Fruit fly (Drosophila melanogaster) whole organism, embryonic: Measurements from ENCODE around the gene CG13096.

Source experiments
- B-H1 ChIP-seq: fragments of 200-800 bp; sonication (Bioruptor generic); IDR thresholded peaks from 3 replicates; pipeline ENCODE4 v1.3.6; 2022; ENCODE audit warnings: missing biosample characterization, missing genetic modification characterization
- CG11560 ChIP-seq: fragments of 200-800 bp; sonication (Bioruptor generic); IDR thresholded peaks from 3 replicates; pipeline ENCODE4 v1.3.6; 2022; ENCODE audit warnings: missing biosample characterization, missing genetic modification characterization
- CG12391 ChIP-seq: fragments of 200-800 bp; sonication (Bioruptor generic); optimal IDR thresholded peaks from 3 replicates; lab custom pipeline; 2018; ENCODE audit warnings: missing biosample characterization, mild to moderate bottlenecking, missing genetic modification characterization, moderate library complexity
- CG13296 ChIP-seq: fragments of 200-800 bp; sonication (Bioruptor generic); optimal IDR thresholded peaks from 3 replicates; lab custom pipeline; 2018; ENCODE audit warnings: missing biosample characterization, mild to moderate bottlenecking, missing genetic modification characterization
- CG13775 ChIP-seq: fragments of 200-800 bp; sonication (Bioruptor generic); optimal IDR thresholded peaks from 3 replicates; lab custom pipeline; 2017; ENCODE audit warnings: missing biosample characterization, mild to moderate bottlenecking, missing genetic modification characterization
- CG18262 ChIP-seq: fragments of 200-800 bp; optimal IDR thresholded peaks from 3 replicates; lab custom pipeline; 2019; ENCODE audit warnings: missing biosample characterization, mild to moderate bottlenecking, missing genetic modification characterization, moderate library complexity
- CG1832 ChIP-seq: fragments of 200-800 bp; sonication (Bioruptor generic); optimal IDR thresholded peaks from 2 replicates; lab custom pipeline; 2017; ENCODE audit warnings: missing biosample characterization, mild to moderate bottlenecking, missing genetic modification characterization, inconsistent platforms
- CG2199 ChIP-seq: fragments of 200-800 bp; sonication (Bioruptor generic); IDR thresholded peaks from 3 replicates; pipeline ENCODE4 v1.3.6; 2022; ENCODE audit warnings: missing biosample characterization, missing genetic modification characterization
- CG4617 ChIP-seq: fragments of 200-800 bp; sonication (Bioruptor generic); optimal IDR thresholded peaks from 3 replicates; lab custom pipeline; 2016; ENCODE audit warnings: missing biosample characterization, missing genetic modification characterization, borderline replicate concordance
- CG6175 ChIP-seq: fragments of 200-800 bp; sonication (Bioruptor generic); IDR thresholded peaks from 3 replicates; pipeline ENCODE4 v1.3.6; 2022; ENCODE audit warnings: missing biosample characterization, missing genetic modification characterization
- CG6689 ChIP-seq: fragments of 200-800 bp; sonication (Bioruptor generic); IDR thresholded peaks from 2 replicates; pipeline ENCODE4 v1.3.6; 2022; ENCODE audit warnings: missing biosample characterization, missing genetic modification characterization
- CG7372 ChIP-seq: fragments of 200-800 bp; sonication (Bioruptor generic); IDR thresholded peaks from 2 replicates; pipeline ENCODE4 v1.3.6; 2022; ENCODE audit warnings: missing biosample characterization, missing genetic modification characterization
- CG8281 ChIP-seq: fragments of 200-800 bp; sonication (Bioruptor generic); optimal IDR thresholded peaks from 2 replicates; lab custom pipeline; 2018; ENCODE audit warnings: missing biosample characterization, mild to moderate bottlenecking, missing genetic modification characterization, moderate library complexity
- CG8944 ChIP-seq: fragments of 200-800 bp; sonication (Bioruptor generic); optimal IDR thresholded peaks from 3 replicates; lab custom pipeline; 2016; ENCODE audit warnings: missing biosample characterization, missing genetic modification characterization
- CG9797 ChIP-seq: fragments of 200-800 bp; sonication (Bioruptor generic); optimal IDR thresholded peaks from 3 replicates; lab custom pipeline; 2018; ENCODE audit warnings: missing biosample characterization, mild to moderate bottlenecking, missing genetic modification characterization
- Chrac-16 ChIP-seq: fragments of 200-800 bp; sonication (Bioruptor generic); optimal IDR thresholded peaks from 3 replicates; lab custom pipeline; 2016; ENCODE audit warnings: missing biosample characterization, missing genetic modification characterization
- Dfd ChIP-seq, 2 experiments: fragments of >200 bp; optimal IDR thresholded peaks; 2 replicates each; lab custom pipeline; 2017; ENCODE audit warnings: missing biosample characterization in 2 of 2, missing genetic modification characterization in 2 of 2
- ERR ChIP-seq: fragments of 200-800 bp; sonication (Bioruptor generic); optimal IDR thresholded peaks from 2 replicates; lab custom pipeline; 2016; ENCODE audit warnings: missing biosample characterization, missing genetic modification characterization
- Ets65A ChIP-seq: fragments of 200-800 bp; sonication (Bioruptor generic); peaks from one replicate; lab custom pipeline; 2016; ENCODE audit warnings: missing biosample characterization, missing genetic modification characterization
- Hr3 ChIP-seq: fragments of 200-800 bp; sonication (Bioruptor generic); optimal IDR thresholded peaks from 3 replicates; lab custom pipeline; 2016; ENCODE audit warnings: missing biosample characterization, missing genetic modification characterization
- MTF-1 ChIP-seq: fragments of 200-800 bp; sonication (Bioruptor generic); optimal IDR thresholded peaks from 2 replicates; lab custom pipeline; 2018; ENCODE audit warnings: missing biosample characterization, mild to moderate bottlenecking, missing genetic modification characterization, borderline replicate concordance
- Ptx1 ChIP-seq: fragments of 200-800 bp; sonication (Bioruptor generic); IDR thresholded peaks from 2 replicates; pipeline ENCODE4 v1.3.6; 2022; ENCODE audit warnings: missing biosample characterization, missing genetic modification characterization
- Sox100B ChIP-seq: fragments of 200-800 bp; sonication (Bioruptor generic); optimal IDR thresholded peaks from 3 replicates; lab custom pipeline; 2018; ENCODE audit warnings: missing biosample characterization, mild to moderate bottlenecking, missing genetic modification characterization
- Sox102F ChIP-seq: fragments of 200-800 bp; sonication (Bioruptor generic); optimal IDR thresholded peaks from 2 replicates; lab custom pipeline; 2018; ENCODE audit warnings: missing biosample characterization, mild to moderate bottlenecking, missing genetic modification characterization, moderate library complexity
- Trl ChIP-seq, 3 experiments: fragments of >200 bp in 2 of 3; fragments of 200-800 bp in 1 of 3; sonication (Bioruptor generic) in 1 of 3; optimal IDR thresholded peaks; 2 replicates in 1 of 3; 3 replicates in 2 of 3; lab custom pipeline; 2016 to 2017; ENCODE audit warnings: missing biosample characterization in 1 of 3, missing genetic modification characterization in 1 of 3
- Usf ChIP-seq: fragments of 200-800 bp; sonication (Bioruptor generic); optimal IDR thresholded peaks from 2 replicates; lab custom pipeline; 2017; ENCODE audit warnings: missing genotype, missing biosample characterization, missing genetic modification characterization
- amos ChIP-seq: fragments of 200-800 bp; sonication (Bioruptor generic); IDR thresholded peaks from 2 replicates; pipeline ENCODE4 v1.3.6; 2022; ENCODE audit warnings: missing biosample characterization, missing genetic modification characterization; ENCODE audit not compliant: partially characterized antibody
- ash1 ChIP-seq: fragments of 200-800 bp; sonication (Bioruptor generic); optimal IDR thresholded peaks from 2 replicates; lab custom pipeline; 2018; ENCODE audit warnings: missing biosample characterization, mild to moderate bottlenecking, missing genetic modification characterization
- az2 ChIP-seq: fragments of 200-800 bp; sonication (Bioruptor generic); optimal IDR thresholded peaks from 3 replicates; lab custom pipeline; 2016; ENCODE audit warnings: missing biosample characterization, missing genetic modification characterization
- bowl ChIP-seq: fragments of 200-800 bp; sonication (Bioruptor generic); IDR thresholded peaks from 2 replicates; pipeline ENCODE4 v1.3.6; 2022; ENCODE audit warnings: missing biosample characterization, missing genetic modification characterization
- cad ChIP-seq: fragments of >200 bp; optimal IDR thresholded peaks from 2 replicates; lab custom pipeline; 2017; ENCODE audit warnings: missing biosample characterization, missing genetic modification characterization
- cato ChIP-seq: fragments of 200-800 bp; sonication (Bioruptor generic); optimal IDR thresholded peaks from 2 replicates; lab custom pipeline; 2016; ENCODE audit warnings: missing biosample characterization, missing genetic modification characterization, borderline replicate concordance
- chm ChIP-seq: fragments of 200-800 bp; sonication (Bioruptor generic); IDR thresholded peaks from 2 replicates; pipeline ENCODE4 v1.3.6; 2022; ENCODE audit warnings: missing biosample characterization, missing genetic modification characterization
- croc ChIP-seq: fragments of 200-800 bp; sonication (Bioruptor generic); conservative IDR thresholded peaks from 3 replicates; pipeline ENCODE4 v1.3.6; 2022; ENCODE audit warnings: missing biosample characterization, missing genetic modification characterization
- dati ChIP-seq: fragments of 200-800 bp; sonication (Bioruptor generic); IDR thresholded peaks from 2 replicates; pipeline ENCODE4 v1.3.6; 2022; ENCODE audit warnings: missing biosample characterization, missing genetic modification characterization
- dmrt11E ChIP-seq: fragments of 200-800 bp; sonication (Bioruptor generic); optimal IDR thresholded peaks from 3 replicates; lab custom pipeline; 2018; ENCODE audit warnings: missing biosample characterization, mild to moderate bottlenecking, missing genetic modification characterization, moderate library complexity
- ewg ChIP-seq: fragments of 200-800 bp; sonication (Bioruptor generic); optimal IDR thresholded peaks from 3 replicates; lab custom pipeline; 2017; ENCODE audit warnings: mild to moderate bottlenecking, missing biosample characterization, missing genetic modification reagents, missing genetic modification characterization
- fd96Cb ChIP-seq: fragments of 200-800 bp; sonication (Bioruptor generic); optimal IDR thresholded peaks from 2 replicates; lab custom pipeline; 2018; ENCODE audit warnings: missing biosample characterization, mild to moderate bottlenecking, missing genetic modification characterization, moderate library complexity
- ftz-f1 ChIP-seq: fragments of 200-800 bp; sonication (Bioruptor generic); optimal IDR thresholded peaks from 2 replicates; lab custom pipeline; 2016; ENCODE audit warnings: missing biosample characterization, missing genetic modification characterization
- gcm2 ChIP-seq: fragments of 200-800 bp; sonication (Bioruptor generic); optimal IDR thresholded peaks from 2 replicates; lab custom pipeline; 2016; ENCODE audit warnings: missing biosample characterization, missing genetic modification characterization
- gro ChIP-seq: fragments of 200-800 bp; sonication (Bioruptor generic); optimal IDR thresholded peaks from 2 replicates; lab custom pipeline; 2016; ENCODE audit warnings: missing biosample characterization, missing genetic modification characterization
- hth ChIP-seq: fragments of >200 bp; optimal IDR thresholded peaks from 2 replicates; lab custom pipeline; 2017; ENCODE audit warnings: inconsistent platforms
- mam ChIP-seq: fragments of 200-800 bp; sonication (Bioruptor generic); optimal IDR thresholded peaks from 3 replicates; lab custom pipeline; 2016; ENCODE audit warnings: missing biosample characterization, missing genetic modification characterization
- phol ChIP-seq: fragments of 200-800 bp; sonication (Bioruptor generic); optimal IDR thresholded peaks from 3 replicates; lab custom pipeline; 2018; ENCODE audit warnings: missing biosample characterization, mild to moderate bottlenecking, missing genetic modification characterization, moderate library complexity
- pita ChIP-seq: fragments of 200-800 bp; sonication (Bioruptor generic); optimal IDR thresholded peaks from 2 replicates; lab custom pipeline; 2017; ENCODE audit warnings: missing biosample characterization, mild to moderate bottlenecking, missing genetic modification characterization
- slp2 ChIP-seq: fragments of 200-800 bp; sonication (Bioruptor generic); optimal IDR thresholded peaks from 2 replicates; lab custom pipeline; 2016; ENCODE audit warnings: missing biosample characterization, missing genetic modification characterization
- stwl ChIP-seq: fragments of 200-800 bp; sonication (Bioruptor generic); optimal IDR thresholded peaks from 3 replicates; lab custom pipeline; 2018; ENCODE audit warnings: missing biosample characterization, mild to moderate bottlenecking, missing genetic modification characterization, moderate library complexity
- tap ChIP-seq: fragments of 200-800 bp; optimal IDR thresholded peaks from 3 replicates; lab custom pipeline; 2019; ENCODE audit warnings: missing biosample characterization, mild to moderate bottlenecking, missing genetic modification characterization, moderate library complexity
- tin ChIP-seq: fragments of 200-800 bp; sonication (Bioruptor generic); optimal IDR thresholded peaks from 3 replicates; lab custom pipeline; 2016; ENCODE audit warnings: missing biosample characterization, missing genetic modification characterization
- tll ChIP-seq, 2 experiments: fragments of 200-800 bp in 1 of 2; fragments of >200 bp in 1 of 2; sonication (Bioruptor generic) in 1 of 2; optimal IDR thresholded peaks; 2 replicates each; lab custom pipeline; 2017 to 2019; ENCODE audit warnings: missing biosample characterization in 2 of 2, missing genetic modification characterization in 2 of 2, mild to moderate bottlenecking in 1 of 2, moderate library complexity in 1 of 2
- wdn ChIP-seq: fragments of 200-800 bp; sonication (Bioruptor generic); IDR thresholded peaks from 2 replicates; pipeline ENCODE4 v1.3.6; 2022; ENCODE audit warnings: missing biosample characterization, missing genetic modification characterization
- z ChIP-seq: fragments of 200-800 bp; sonication (Bioruptor generic); IDR thresholded peaks from 3 replicates; pipeline ENCODE4 v1.3.6; 2022; ENCODE audit warnings: missing biosample characterization, missing genetic modification characterization

Gene CG13096

DNA sequence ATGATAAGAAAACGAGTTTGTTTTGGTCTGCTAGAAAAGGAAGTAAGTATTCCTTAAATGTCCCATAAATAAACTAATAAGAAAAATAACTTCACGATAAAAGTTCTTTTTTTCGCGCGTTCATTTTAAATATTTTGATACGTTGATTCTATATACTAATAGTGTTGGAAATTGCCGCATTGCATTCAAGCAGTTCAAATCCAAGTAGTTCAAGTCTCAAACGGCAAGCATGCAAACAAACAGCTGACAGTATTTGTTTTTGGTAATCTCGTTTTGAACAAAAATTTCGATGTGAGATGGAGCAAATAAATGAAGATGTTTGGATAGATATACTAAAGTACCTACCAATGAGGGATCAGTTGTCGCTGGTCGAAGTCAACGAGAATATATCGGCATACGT is 22.9 kb downstream of the CG13096 start, which contains the start of gene CG13088 (continued):
- TF ChIP-seq dati (GFP tag; lab: Robert Waterston, UW) (no peak), CG9797 (no peak), Sox102F (peak; percentile 3), tap (no peak), slp2 (GFP tag; lab: Kevin White, UChicago) (no peak), B-H1 (no peak), wdn (no peak), CG18262 (no peak), CG8281 (no peak), pita (GFP tag; lab: Kevin White, UChicago) (no peak), Trl (optimal IDR thresholded peaks at IDR 0.05; lab: Kevin White, UChicago) (no peak), Trl (GFP tag; optimal IDR thresholded peaks at IDR 0.05; lab: Kevin White, UChicago) (peak; percentile 33), fd96Cb (tag; lab: Kevin White, UChicago) (no peak), cato (no peak), Hr3 (GFP tag; lab: Kevin White, UChicago) (peak; percentile 14), Dfd (GFP tag; optimal IDR thresholded peaks at IDR 0.05; lab: Kevin White, UChicago) (peak in 1 of 2 experiments; percentile 5), amos (GFP tag; lab: Robert Waterston, UW) (peak; percentile 17; the same call in 1 of the 2 replicates), MTF-1 (no peak), croc (GFP tag; lab: Robert Waterston, UW) (no peak; the same call in 2 of the 3 replicates), phol (tag; lab: Kevin White, UChicago) (peak; percentile 43), az2 (GFP tag; lab: Kevin White, UChicago) (peak; percentile 16), CG6175 (GFP tag; lab: Robert Waterston, UW) (no peak), z (GFP tag; lab: Robert Waterston, UW) (no peak), ftz-f1 (GFP tag; lab: Kevin White, UChicago) (no peak), bowl (GFP tag; lab: Robert Waterston, UW) (no peak), CG13296 (GFP tag; lab: Kevin White, UChicago) (no peak), chm (GFP tag; lab: Robert Waterston, UW) (no peak), ewg (GFP tag; lab: Kevin White, UChicago) (no peak), tin (no peak), Ets65A (GFP tag; lab: Kevin White, UChicago) (no peak), hth (lab: Kevin White, UChicago) (no peak), CG6689 (GFP tag; lab: Robert Waterston, UW) (no peak), gro (peak; percentile 73), stwl (peak; percentile 93), CG12391 (no peak), gcm2 (GFP tag; lab: Kevin White, UChicago) (no peak), ERR (GFP tag; lab: Kevin White, UChicago) (no peak), ash1 (no peak), CG4617 (peak; percentile 38), CG2199 (GFP tag; lab: Robert Waterston, UW) (no peak), mam (GFP tag; lab: Kevin White, UChicago) (peak; percentile 60), Sox100B (GFP tag; lab: Kevin White, UChicago) (no peak), tll (GFP tag; optimal IDR thresholded peaks at IDR 0.05; lab: Kevin White, UChicago) (peak in 1 of 2 experiments; percentile 11), CG7372 (no peak), CG13775 (no peak), CG1832 (GFP tag; lab: Kevin White, UChicago) (no peak), cad (GFP tag; lab: Kevin White, UChicago) (no peak), Ptx1 (GFP tag; lab: Robert Waterston, UW) (no peak), CG8944 (peak; percentile 10), Usf (GFP tag; lab: Kevin White, UChicago) (no peak), dmrt11E (tag; lab: Kevin White, UChicago) (peak; percentile 23), Chrac-16 (no peak), CG11560 (tag; lab: Robert Waterston, UW) (no peak)
